Worm (Caenorhabditis elegans): ENCODE results near the gene pir-1.

pir-1 gene

DNA sequence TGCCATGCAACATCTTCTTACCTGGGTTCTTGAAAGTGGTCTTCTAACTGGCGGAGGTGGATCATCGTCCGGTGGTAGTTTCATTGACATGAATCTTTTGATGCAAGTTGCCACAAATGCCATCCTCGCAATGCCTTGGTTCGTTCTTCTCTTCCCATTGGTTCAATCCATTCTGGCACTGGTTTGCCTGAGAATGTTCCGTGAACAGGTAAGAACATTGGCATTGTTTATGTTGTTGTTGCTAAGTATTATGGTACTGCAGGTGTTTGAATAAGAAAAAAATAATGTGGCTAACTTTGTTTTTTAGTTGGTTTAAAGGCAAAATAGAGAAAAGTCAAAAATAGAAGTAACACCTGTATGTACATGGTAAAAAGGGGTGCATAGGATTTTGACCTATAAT lies 33.3 kb upstream of the pir-1 start:
- TF ChIP-seq nhr-237 (tag; optimal IDR thresholded peaks at IDR 0.05), result no peak
- no peak for TF ChIP-seq unc-62 (GFP tag; optimal IDR thresholded peaks at IDR 0.05)

DNA sequence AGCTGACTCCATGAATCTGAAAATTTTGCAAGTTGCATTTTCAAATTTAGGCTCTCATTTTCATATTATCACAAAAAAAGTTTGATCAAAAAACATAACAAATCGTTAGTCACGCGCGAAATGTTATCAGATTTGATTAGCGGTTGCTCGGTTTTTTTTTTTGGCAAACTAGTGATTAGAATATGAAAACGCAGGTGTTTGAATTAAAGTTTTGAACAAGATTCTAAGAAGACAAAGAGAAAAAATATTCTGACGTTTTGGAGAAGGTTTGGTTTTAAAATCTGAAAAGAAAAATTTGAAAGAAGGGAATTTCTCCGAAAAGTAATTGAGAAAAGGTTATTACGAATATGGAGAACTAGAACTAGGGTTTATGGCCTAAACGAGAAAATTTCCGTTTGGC lies 32.7 kb upstream of the pir-1 start:
- TF ChIP-seq tbx-2 (tag; optimal IDR thresholded peaks at IDR 0.05) (no peak), elt-3 (tag; optimal IDR thresholded peaks at IDR 0.05) (no peak), ZK546.5 (tag; optimal IDR thresholded peaks at IDR 0.05) (no peak), daf-12 (tag; optimal IDR thresholded peaks at IDR 0.05) (no peak), nhr-11 (tag; optimal IDR thresholded peaks at IDR 0.05) (no peak), nhr-23 (tag; optimal IDR thresholded peaks at IDR 0.05) (no peak), eor-1 (tag; optimal IDR thresholded peaks at IDR 0.05) (no peak), nhr-12 (tag; optimal IDR thresholded peaks at IDR 0.05) (no peak), nhr-237 (tag; optimal IDR thresholded peaks at IDR 0.05) (no peak)

DNA sequence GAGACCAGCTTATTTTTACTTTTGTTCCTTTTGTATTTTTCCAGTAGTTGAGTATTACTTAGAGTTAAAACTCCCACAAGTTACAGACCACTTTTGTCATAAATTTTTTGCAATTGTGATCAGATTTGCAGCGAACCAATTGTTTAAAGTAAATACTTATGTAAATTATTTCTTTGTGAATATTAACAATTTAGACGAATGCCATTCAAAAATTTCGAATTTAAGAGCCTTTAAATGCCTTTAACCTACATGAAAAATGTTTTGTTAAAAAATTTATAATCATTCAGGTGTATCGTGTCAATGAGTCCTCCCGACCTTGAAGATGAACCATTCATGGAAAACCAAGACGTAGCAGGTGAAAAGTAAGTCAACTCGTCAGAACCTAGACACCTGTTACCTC lies 31.1 kb upstream of the pir-1 start, which contains the start of gene W07A12.4:
Gene W07A12.4 (plus strand): TSS at position 301 of the 400 bp plus-strand sequence.
- TF ChIP-seq egl-5 (tag; optimal IDR thresholded peaks at IDR 0.05), result no peak

DNA sequence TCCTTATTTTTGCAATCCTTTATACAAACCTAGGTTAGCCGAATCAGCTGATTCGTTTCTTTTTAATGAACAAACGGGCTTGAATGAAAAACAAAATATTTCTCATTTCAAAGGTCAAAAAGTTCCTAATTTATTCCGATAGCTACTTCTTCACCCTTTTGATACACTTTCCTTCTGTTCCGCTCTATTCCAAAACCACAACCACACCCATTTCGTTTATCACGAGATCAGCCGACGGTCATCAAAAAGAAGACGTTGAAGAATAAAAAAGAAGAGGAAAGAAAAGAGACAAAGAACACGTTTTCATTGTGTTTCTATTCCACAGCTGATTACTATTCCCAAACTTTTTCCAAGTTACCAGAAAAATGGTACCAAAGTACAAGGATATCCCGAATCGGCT lies 29.0 kb upstream of the pir-1 start:
- TF ChIP-seq mdl-1 (tag; optimal IDR thresholded peaks at IDR 0.05) (no peak), nhr-237 (tag; optimal IDR thresholded peaks at IDR 0.05) (no peak), nhr-28 (tag; optimal IDR thresholded peaks at IDR 0.05) (no peak), elt-1 (tag; optimal IDR thresholded peaks at IDR 0.05) (no peak), nhr-25 (tag; optimal IDR thresholded peaks at IDR 0.05) (no peak), unc-62 (GFP tag; optimal IDR thresholded peaks at IDR 0.05) (no peak), elt-2 (tag; optimal IDR thresholded peaks at IDR 0.05) (no peak)

DNA sequence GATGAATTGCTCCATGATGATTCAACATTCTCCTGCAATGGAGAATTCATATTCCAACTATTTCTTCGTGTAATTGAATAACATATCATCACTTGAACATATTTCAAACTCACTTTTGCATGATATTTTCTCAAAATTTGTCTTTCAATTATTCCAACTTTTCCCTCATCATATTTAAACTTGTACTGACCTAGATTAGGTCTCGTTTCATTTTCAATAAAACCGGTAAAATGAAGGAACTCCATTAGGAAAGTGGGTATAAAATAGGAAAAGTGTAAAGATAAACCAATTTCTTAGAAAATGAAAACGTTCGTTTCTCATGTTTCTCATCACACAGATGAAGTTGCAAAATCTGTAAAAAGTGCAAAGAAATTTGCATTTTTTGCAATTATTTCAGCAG lies 24.9 kb upstream of the pir-1 start, which contains the start of gene col-78:
Gene col-78 (plus strand): TSS at position 301 of the 400 bp plus-strand sequence.
- TF ChIP-seq nhr-237 (tag; optimal IDR thresholded peaks at IDR 0.05) (no peak), sea-2 (GFP tag; optimal IDR thresholded peaks at IDR 0.05) (no peak), nhr-67 (tag; optimal IDR thresholded peaks at IDR 0.05) (no peak), aly-2 (tag; optimal IDR thresholded peaks at IDR 0.05) (no peak), mdl-1 (tag; optimal IDR thresholded peaks at IDR 0.05) (no peak), lin-15B (tag; optimal IDR thresholded peaks at IDR 0.05) (no peak), fkh-10 (GFP tag; optimal IDR thresholded peaks at IDR 0.05) (no peak), nhr-12 (tag; optimal IDR thresholded peaks at IDR 0.05) (no peak), nhr-28 (tag; optimal IDR thresholded peaks at IDR 0.05) (no peak), hmg-11 (tag; optimal IDR thresholded peaks at IDR 0.05) (no peak)

DNA sequence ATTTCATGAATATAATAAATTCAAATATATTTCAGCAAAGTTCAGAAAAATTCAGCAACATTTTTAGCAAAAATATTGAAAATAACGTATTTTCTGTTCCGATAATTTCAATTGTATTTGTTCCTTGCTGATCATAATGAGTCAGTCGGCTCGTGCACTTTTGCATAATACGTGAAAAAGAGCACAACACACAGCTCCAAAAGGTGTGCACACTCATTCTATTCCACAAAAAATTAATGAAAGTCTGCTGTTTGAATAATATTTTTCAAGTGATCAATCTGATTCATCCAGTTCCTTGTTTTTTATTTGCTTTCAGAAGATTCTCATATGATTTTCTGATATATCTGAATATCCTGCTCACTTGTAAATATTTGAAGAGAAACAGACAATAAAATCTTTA lies 22.8 kb upstream of the pir-1 start:
- TF ChIP-seq nhr-67 (tag; optimal IDR thresholded peaks at IDR 0.05) (no peak), nhr-23 (tag; optimal IDR thresholded peaks at IDR 0.05) (no peak), pqm-1 (tag; optimal IDR thresholded peaks at IDR 0.05) (peak; percentile 12)

DNA sequence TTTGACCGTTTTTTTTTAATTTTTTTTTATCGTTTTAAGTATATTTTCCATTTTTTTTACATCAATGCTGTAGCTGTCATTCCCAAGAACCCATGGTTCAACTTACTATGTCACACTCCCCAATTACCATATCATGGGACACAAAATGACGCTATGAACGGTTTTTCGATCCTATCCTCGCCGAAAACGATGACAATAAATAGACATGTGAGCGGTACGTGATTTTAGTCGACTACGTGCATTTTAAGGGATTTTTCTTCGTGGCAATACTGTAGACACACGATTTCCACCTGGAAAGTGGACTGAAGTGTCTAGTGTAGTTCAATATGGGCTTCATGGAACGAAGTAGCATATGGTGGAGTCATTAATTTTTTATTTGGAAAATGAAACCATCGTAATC lies 20.8 kb upstream of the pir-1 start:
- TF ChIP-seq nhr-67 (tag; optimal IDR thresholded peaks at IDR 0.05) (no peak), elt-2 (tag; optimal IDR thresholded peaks at IDR 0.05) (peak; percentile 29), lin-39 (tag; optimal IDR thresholded peaks at IDR 0.05) (no peak), egl-5 (tag; optimal IDR thresholded peaks at IDR 0.05) (no peak)

DNA sequence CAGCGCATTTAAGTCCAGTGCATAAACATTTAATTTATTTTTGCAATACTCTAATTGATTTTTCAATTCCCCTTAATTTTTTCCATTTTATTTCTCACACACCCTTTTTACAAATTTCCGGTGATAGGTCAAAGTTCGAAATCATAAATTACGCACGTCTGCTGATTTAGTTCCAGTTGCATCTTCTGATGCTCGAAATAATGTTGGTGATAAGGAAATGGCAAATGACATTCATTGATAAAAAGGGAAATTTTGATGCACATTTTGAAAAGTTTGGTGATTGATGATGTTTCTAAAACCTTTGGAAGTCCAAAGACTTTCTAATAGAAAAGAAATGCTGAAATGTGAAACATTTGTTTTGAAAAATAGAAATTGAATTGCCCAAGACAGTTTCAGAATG lies 20.0 kb upstream of the pir-1 start:
- no peak for TF ChIP-seq ztf-4 (tag; optimal IDR thresholded peaks at IDR 0.05)
- TF ChIP-seq pqm-1 (tag; optimal IDR thresholded peaks at IDR 0.05), result peak; percentile 82
- no peak for TF ChIP-seq lin-15B (tag; optimal IDR thresholded peaks at IDR 0.05)
- peak; percentile 94 for TF ChIP-seq elt-2 (tag; optimal IDR thresholded peaks at IDR 0.05)

DNA sequence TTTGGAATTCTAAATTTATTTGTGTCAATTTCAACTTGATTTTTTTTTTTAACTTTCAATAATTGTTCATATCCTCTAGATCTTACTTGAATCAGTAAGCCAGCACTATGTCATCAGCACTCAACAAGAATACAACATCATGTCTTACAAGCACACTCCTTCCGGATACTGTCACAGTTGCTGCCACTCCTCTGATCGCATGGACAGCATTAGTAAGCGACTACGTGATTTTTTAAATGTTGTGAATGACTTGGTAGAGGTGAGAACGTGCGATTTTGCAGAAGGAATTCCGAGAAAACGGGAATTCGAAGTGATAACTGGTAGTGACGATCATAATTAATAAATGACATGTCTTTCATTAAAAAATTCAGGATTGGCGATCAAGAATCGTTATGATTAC lies 19.1 kb upstream of the pir-1 start, which contains the start of gene oac-54:
Gene oac-54 (plus strand): TSS at position 83 of the 400 bp plus-strand sequence.
- no peak for TF ChIP-seq aly-2 (tag; optimal IDR thresholded peaks at IDR 0.05)
- no peak for TF ChIP-seq egl-5 (tag; optimal IDR thresholded peaks at IDR 0.05)
- no peak for TF ChIP-seq lsy-12 (tag; optimal IDR thresholded peaks at IDR 0.05)
- no peak for TF ChIP-seq nhr-43 (tag; optimal IDR thresholded peaks at IDR 0.05; ENCODE audit: poor library complexity, severe bottlenecking)
- no peak for TF ChIP-seq lin-39 (tag; optimal IDR thresholded peaks at IDR 0.05)
- no peak for TF ChIP-seq elt-1 (tag; optimal IDR thresholded peaks at IDR 0.05)
- TF ChIP-seq zag-1 (tag; optimal IDR thresholded peaks at IDR 0.05), result no peak
- no peak for TF ChIP-seq elt-3 (tag; optimal IDR thresholded peaks at IDR 0.05)
- no peak for TF ChIP-seq fkh-10 (GFP tag; optimal IDR thresholded peaks at IDR 0.05)
- TF ChIP-seq nhr-67 (tag; optimal IDR thresholded peaks at IDR 0.05), result no peak
- TF ChIP-seq tbx-2 (tag; optimal IDR thresholded peaks at IDR 0.05), result no peak
- no peak for TF ChIP-seq pqm-1 (tag; optimal IDR thresholded peaks at IDR 0.05)
- TF ChIP-seq ceh-28 (tag; optimal IDR thresholded peaks at IDR 0.05), result no peak
- no peak for TF ChIP-seq nhr-237 (tag; optimal IDR thresholded peaks at IDR 0.05)
- no peak for TF ChIP-seq nhr-11 (tag; optimal IDR thresholded peaks at IDR 0.05)
- no peak for TF ChIP-seq fkh-2 (tag; optimal IDR thresholded peaks at IDR 0.05)
- no peak for TF ChIP-seq ZK546.5 (tag; optimal IDR thresholded peaks at IDR 0.05)

Data from whole organism, L3 larva.